Fruit fly (Drosophila melanogaster): Measurements from ENCODE around the gene CycB3.

The CycB3 gene

DNA sequence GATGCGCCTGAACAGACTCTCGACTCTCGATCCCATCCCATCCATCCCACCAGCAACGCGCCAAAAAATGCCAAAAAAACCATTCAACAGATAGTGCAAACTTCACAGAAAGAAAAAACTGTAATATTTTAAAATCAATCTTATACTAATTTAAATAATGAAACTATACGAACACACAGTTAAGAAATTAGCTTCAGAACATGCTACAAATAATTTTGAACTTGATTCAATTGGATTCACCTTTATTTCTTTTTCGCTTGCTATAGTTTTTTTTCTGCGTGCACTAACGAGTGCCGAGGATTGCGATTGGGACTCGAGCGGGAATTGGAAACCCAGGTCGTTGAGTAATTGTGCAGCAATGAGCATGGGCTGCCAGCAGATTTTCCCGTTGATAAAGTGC is 37.4 kb upstream of the CycB3 start:
- TF ChIP-seq EcR (GFP tag; optimal IDR thresholded peaks at IDR 0.05), result no peak
- TF ChIP-seq CG14655 (GFP tag; optimal IDR thresholded peaks at IDR 0.05), result peak; percentile 28
- TF ChIP-seq rn (GFP tag; IDR thresholded peaks at IDR 0.05), result no peak
- TF ChIP-seq Snoo (tag; optimal IDR thresholded peaks at IDR 0.05), result no peak
- TF ChIP-seq D1 (tag; optimal IDR thresholded peaks at IDR 0.05), result no peak
- TF ChIP-seq Pif1A (GFP tag; optimal IDR thresholded peaks at IDR 0.05), result no peak
- TF ChIP-seq Ets98B (GFP tag; IDR thresholded peaks at IDR 0.05), result peak; percentile 66
- peak; percentile 68 for TF ChIP-seq CG32121 (GFP tag; IDR thresholded peaks at IDR 0.05)
- 0 out of 3 replicates have a peak, but pooled peaks have one; percentile 34 for TF ChIP-seq fd96Ca (GFP tag; IDR thresholded peaks at IDR 0.05)
- no peak for TF ChIP-seq CG13204 (GFP tag; optimal IDR thresholded peaks at IDR 0.05)
- TF ChIP-seq CG10348 (GFP tag; IDR thresholded peaks at IDR 0.05), result no peak
- no peak for TF ChIP-seq CG17806 (tag; optimal IDR thresholded peaks at IDR 0.05)
- TF ChIP-seq CG8159 (tag; optimal IDR thresholded peaks at IDR 0.05), result no peak
- no peak for TF ChIP-seq Pif1B (GFP tag; optimal IDR thresholded peaks at IDR 0.05)
- no peak for TF ChIP-seq gl (tag; optimal IDR thresholded peaks at IDR 0.05)
- peak; percentile 38 for TF ChIP-seq CG8301 (tag; optimal IDR thresholded peaks at IDR 0.05)
- TF ChIP-seq CG34367 (tag; optimal IDR thresholded peaks at IDR 0.05), result no peak
- no peak for TF ChIP-seq CG4496 (GFP tag; IDR thresholded peaks at IDR 0.05)
- no peak for TF ChIP-seq CG9948 (tag; optimal IDR thresholded peaks at IDR 0.05)
- no peak for TF ChIP-seq CG15710 (tag; optimal IDR thresholded peaks at IDR 0.05)
- no peak for TF ChIP-seq CG12605 (GFP tag; IDR thresholded peaks at IDR 0.05)

dm6 chr3R:24906648-24907047 is 36.0 kb upstream of the CycB3 start:
- TF ChIP-seq CG8159 (tag; optimal IDR thresholded peaks at IDR 0.05) (no peak), fd96Ca (GFP tag; IDR thresholded peaks at IDR 0.05) (0 out of 3 replicates have a peak, but pooled peaks have one; percentile 30), CG4496 (GFP tag; IDR thresholded peaks at IDR 0.05) (peak; percentile 55; the same call in 1 of the 3 replicates), Ets98B (GFP tag; IDR thresholded peaks at IDR 0.05) (peak; percentile 25; the same call in 1 of the 2 replicates), CG12605 (GFP tag; IDR thresholded peaks at IDR 0.05) (peak; percentile 45; the same call in 1 of the 2 replicates), CG32121 (GFP tag; IDR thresholded peaks at IDR 0.05) (peak; percentile 64), D1 (tag; optimal IDR thresholded peaks at IDR 0.05) (no peak), CG8301 (tag; optimal IDR thresholded peaks at IDR 0.05) (peak; percentile 9), CG14655 (GFP tag; optimal IDR thresholded peaks at IDR 0.05) (no peak)

- TF ChIP-seq CG14655 (GFP tag; optimal IDR thresholded peaks at IDR 0.05), result peak; percentile 81
- TF ChIP-seq CG10348 (GFP tag; IDR thresholded peaks at IDR 0.05), result no peak
- no peak for TF ChIP-seq CG13204 (GFP tag; optimal IDR thresholded peaks at IDR 0.05)
- TF ChIP-seq CG17806 (tag; optimal IDR thresholded peaks at IDR 0.05), result no peak
- no peak for TF ChIP-seq EcR (GFP tag; optimal IDR thresholded peaks at IDR 0.05)
- TF ChIP-seq CG8301 (tag; optimal IDR thresholded peaks at IDR 0.05), result peak; percentile 79
- peak; percentile 53 for TF ChIP-seq CG8159 (tag; optimal IDR thresholded peaks at IDR 0.05)
- TF ChIP-seq CG9948 (tag; optimal IDR thresholded peaks at IDR 0.05), result no peak
- peak; percentile 54 for TF ChIP-seq Pif1A (GFP tag; optimal IDR thresholded peaks at IDR 0.05)
- no peak for TF ChIP-seq Snoo (tag; optimal IDR thresholded peaks at IDR 0.05)
- TF ChIP-seq Ets98B (GFP tag; IDR thresholded peaks at IDR 0.05), result peak; percentile 23; the same call in 1 of the 2 replicates
- TF ChIP-seq fd96Ca (GFP tag; IDR thresholded peaks at IDR 0.05), result no peak
- no peak for TF ChIP-seq rn (GFP tag; IDR thresholded peaks at IDR 0.05)
- TF ChIP-seq gl (tag; optimal IDR thresholded peaks at IDR 0.05), result no peak
- TF ChIP-seq Pif1B (GFP tag; optimal IDR thresholded peaks at IDR 0.05), result peak; percentile 51
- peak; percentile 56 for TF ChIP-seq CG32121 (GFP tag; IDR thresholded peaks at IDR 0.05)
- TF ChIP-seq CG4496 (GFP tag; IDR thresholded peaks at IDR 0.05), result peak; percentile 42; the same call in 1 of the 3 replicates
- TF ChIP-seq CG12605 (GFP tag; IDR thresholded peaks at IDR 0.05), result no peak
- TF ChIP-seq CG15710 (tag; optimal IDR thresholded peaks at IDR 0.05), result no peak
- no peak for TF ChIP-seq D1 (tag; optimal IDR thresholded peaks at IDR 0.05)
- TF ChIP-seq CG34367 (tag; optimal IDR thresholded peaks at IDR 0.05), result no peak
Observed at dm6 chr3R:24905959-24906634, 35.5 kb upstream of the CycB3 start, which contains the start of gene CG13643. Gene CG13643, minus strand, starts transcription at chr3R:24906004.

dm6 chr3R:24900816-24901215 is 30.2 kb upstream of the CycB3 start, which contains the start of gene CG10845:
Gene CG10845, plus strand, starts transcription at chr3R:24901116.
- TF ChIP-seq CG8301 (tag; optimal IDR thresholded peaks at IDR 0.05) (no peak), CG8159 (tag; optimal IDR thresholded peaks at IDR 0.05) (no peak), CG15710 (tag; optimal IDR thresholded peaks at IDR 0.05) (no peak), CG13204 (GFP tag; optimal IDR thresholded peaks at IDR 0.05) (no peak), EcR (GFP tag; optimal IDR thresholded peaks at IDR 0.05) (no peak), CG10348 (GFP tag; IDR thresholded peaks at IDR 0.05) (no peak), CG32121 (GFP tag; IDR thresholded peaks at IDR 0.05) (no peak), gl (tag; optimal IDR thresholded peaks at IDR 0.05) (no peak), fd96Ca (GFP tag; IDR thresholded peaks at IDR 0.05) (no peak), CG14655 (GFP tag; optimal IDR thresholded peaks at IDR 0.05) (no peak), rn (GFP tag; IDR thresholded peaks at IDR 0.05) (no peak), CG12605 (GFP tag; IDR thresholded peaks at IDR 0.05) (no peak), CG34367 (tag; optimal IDR thresholded peaks at IDR 0.05) (no peak), D1 (tag; optimal IDR thresholded peaks at IDR 0.05) (no peak), CG9948 (tag; optimal IDR thresholded peaks at IDR 0.05) (no peak), Ets98B (GFP tag; IDR thresholded peaks at IDR 0.05) (no peak)

DNA sequence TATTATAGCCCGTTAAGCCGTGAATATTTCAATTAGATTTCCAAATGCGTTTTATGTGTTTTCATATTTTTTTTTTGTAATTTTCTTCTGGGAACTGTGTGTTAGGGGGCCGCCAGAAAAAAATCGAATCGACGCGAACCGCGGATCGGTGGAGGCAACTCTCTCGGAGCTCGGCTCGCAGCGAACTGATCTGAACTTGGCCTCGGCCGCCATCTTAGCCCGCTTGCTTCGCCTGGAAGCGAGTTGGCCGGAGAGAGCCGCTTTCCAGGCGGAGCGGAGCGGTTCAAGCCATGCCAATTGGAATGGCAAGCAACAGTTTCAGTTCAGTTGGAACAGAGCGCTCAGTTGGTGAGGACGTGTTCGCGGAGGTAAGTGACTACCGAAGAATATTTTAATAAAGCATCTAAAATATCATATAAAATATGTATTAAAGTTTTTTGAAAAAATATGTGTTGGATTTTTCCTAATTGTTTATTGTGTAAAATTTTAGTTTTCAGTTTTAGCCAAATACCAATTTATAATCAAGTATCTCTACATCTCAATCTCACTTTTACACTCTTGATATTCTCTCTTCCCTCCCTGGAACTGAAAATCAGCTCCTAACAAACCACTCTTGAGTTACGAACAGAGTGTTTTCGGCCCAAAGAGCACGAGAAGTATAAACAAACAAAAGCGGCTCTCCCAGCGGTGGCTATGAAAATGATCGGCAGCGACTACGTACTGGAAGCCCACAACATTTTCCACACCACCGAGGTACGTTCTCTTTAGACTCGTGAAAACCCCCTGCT is 24.0 kb upstream of the CycB3 start, which contains the start of the genes CG31121 and CG11069:
Gene CG31121 (minus strand): TSS at position 187 of the 788 bp plus-strand sequence.
Gene CG11069 (plus strand): TSS at position 324 of the 788 bp plus-strand sequence.
- TF ChIP-seq rn (GFP tag; IDR thresholded peaks at IDR 0.05) (no peak), CG32121 (GFP tag; IDR thresholded peaks at IDR 0.05) (no peak), D1 (tag; optimal IDR thresholded peaks at IDR 0.05) (no peak), CG10348 (GFP tag; IDR thresholded peaks at IDR 0.05) (no peak), CG8301 (tag; optimal IDR thresholded peaks at IDR 0.05) (no peak), CG8159 (tag; optimal IDR thresholded peaks at IDR 0.05) (no peak), CG4496 (GFP tag; IDR thresholded peaks at IDR 0.05) (no peak), CG15710 (tag; optimal IDR thresholded peaks at IDR 0.05) (no peak), CG14655 (GFP tag; optimal IDR thresholded peaks at IDR 0.05) (no peak), fd96Ca (GFP tag; IDR thresholded peaks at IDR 0.05) (0 out of 3 replicates have a peak, but pooled peaks have one; percentile 48), CG13204 (GFP tag; optimal IDR thresholded peaks at IDR 0.05) (peak; percentile 19), CG17806 (tag; optimal IDR thresholded peaks at IDR 0.05) (no peak), CG9948 (tag; optimal IDR thresholded peaks at IDR 0.05) (no peak), EcR (GFP tag; optimal IDR thresholded peaks at IDR 0.05) (peak; percentile 46), Pif1A (GFP tag; optimal IDR thresholded peaks at IDR 0.05) (no peak), Pif1B (GFP tag; optimal IDR thresholded peaks at IDR 0.05) (no peak), CG34367 (tag; optimal IDR thresholded peaks at IDR 0.05) (no peak), gl (tag; optimal IDR thresholded peaks at IDR 0.05) (no peak), Snoo (tag; optimal IDR thresholded peaks at IDR 0.05) (no peak), Ets98B (GFP tag; IDR thresholded peaks at IDR 0.05) (peak; percentile 41; the same call in 1 of the 2 replicates), CG12605 (GFP tag; IDR thresholded peaks at IDR 0.05) (no peak)
